Worm (Caenorhabditis elegans) whole organism, mixed stage, embryonic: ENCODE results near the gene daf-7.

ENCODE experiments used
- blmp-1 ChIP-seq: fragments of 150-350 bp; optimal IDR thresholded peaks from 2 replicates; lab custom pipeline; 2014; ENCODE audit warnings: missing biosample characterization, missing genetic modification characterization
- ceh-39 ChIP-seq: fragments of 150-350 bp; optimal IDR thresholded peaks from 2 replicates; lab custom pipeline; 2014; ENCODE audit warnings: missing biosample characterization, missing genetic modification characterization
- ceh-43 ChIP-seq: fragments of 200-800 bp; sonication (Bioruptor generic); optimal IDR thresholded peaks from 2 replicates; lab custom pipeline; 2018; ENCODE audit warnings: mild to moderate bottlenecking, missing genetic modification characterization, moderate library complexity, missing compliant biosample characterization
- ceh-83 ChIP-seq: fragments of 200-800 bp; sonication (Bioruptor generic); optimal IDR thresholded peaks from 2 replicates; lab custom pipeline; 2018; ENCODE audit warnings: mild to moderate bottlenecking, missing genetic modification characterization, missing compliant biosample characterization
- ces-1 ChIP-seq: fragments of 150-350 bp; optimal IDR thresholded peaks from 2 replicates; lab custom pipeline; 2014; ENCODE audit warnings: missing biosample characterization, missing genetic modification reagents, missing genetic modification characterization
- cnd-1 ChIP-seq: fragments of 200-800 bp; sonication (Bioruptor generic); optimal IDR thresholded peaks from 2 replicates; lab custom pipeline; 2018; ENCODE audit warnings: mild to moderate bottlenecking, missing genetic modification characterization, missing compliant biosample characterization
- elt-1 ChIP-seq: sonication (generic microtip); optimal IDR thresholded peaks from 2 replicates; lab custom pipeline; 2017; ENCODE audit warnings: missing genetic modification characterization, mild to moderate bottlenecking, missing compliant biosample characterization, antibody characterized with exemption, moderate library complexity, borderline replicate concordance; ENCODE audit not compliant: insufficient read depth
- elt-3 ChIP-seq: fragments of 150-350 bp; optimal IDR thresholded peaks from 2 replicates; lab custom pipeline; 2014; ENCODE audit warnings: missing biosample characterization, missing genetic modification characterization
- flh-1 ChIP-seq: fragments of 200-800 bp; sonication (Bioruptor generic); optimal IDR thresholded peaks from 2 replicates; lab custom pipeline; 2018; ENCODE audit warnings: mild to moderate bottlenecking, missing genetic modification characterization, moderate library complexity, missing compliant biosample characterization
- hlh-1 ChIP-seq: fragments of 150-350 bp; optimal IDR thresholded peaks from 2 replicates; lab custom pipeline; 2014; ENCODE audit warnings: missing biosample characterization, missing genetic modification reagents, missing genetic modification characterization
- lin-13 ChIP-seq: fragments of 150-350 bp; optimal IDR thresholded peaks from 2 replicates; lab custom pipeline; 2014; ENCODE audit warnings: missing biosample characterization, missing genetic modification characterization
- lin-32 ChIP-seq: fragments of 200-800 bp; sonication (Bioruptor generic); optimal IDR thresholded peaks from 2 replicates; lab custom pipeline; 2018; ENCODE audit warnings: mild to moderate bottlenecking, missing genetic modification characterization, missing compliant biosample characterization
- lsy-2 ChIP-seq: fragments of 150-350 bp; optimal IDR thresholded peaks from 2 replicates; lab custom pipeline; 2014; ENCODE audit warnings: missing biosample characterization, missing genetic modification characterization
- mab-5 ChIP-seq: fragments of 150-350 bp; optimal IDR thresholded peaks from 2 replicates; lab custom pipeline; 2014; ENCODE audit warnings: missing biosample characterization, missing genetic modification characterization
- mep-1 ChIP-seq: fragments of 150-350 bp; optimal IDR thresholded peaks from 2 replicates; lab custom pipeline; 2017; ENCODE audit warnings: missing biosample characterization, missing genetic modification reagents, missing genetic modification characterization, inconsistent platforms
- mls-2 ChIP-seq: sonication (generic microtip); optimal IDR thresholded peaks from 2 replicates; lab custom pipeline; 2016; ENCODE audit warnings: mild to moderate bottlenecking, missing genetic modification characterization, moderate library complexity, missing compliant biosample characterization
- nhr-2 ChIP-seq: fragments of 150-350 bp; optimal IDR thresholded peaks from 2 replicates; lab custom pipeline; 2014; ENCODE audit warnings: missing biosample characterization, missing genetic modification characterization
- nhr-237 ChIP-seq: fragments of 150-350 bp; optimal IDR thresholded peaks from 2 replicates; lab custom pipeline; 2014; ENCODE audit warnings: missing biosample characterization, missing genetic modification characterization
- nhr-28 ChIP-seq: fragments of 150-350 bp; optimal IDR thresholded peaks from 2 replicates; lab custom pipeline; 2014; ENCODE audit warnings: missing biosample characterization, missing genetic modification characterization
- pha-4 ChIP-seq: fragments of 150-350 bp; optimal IDR thresholded peaks from 2 replicates; lab custom pipeline; 2018; ENCODE audit warnings: missing biosample characterization, missing genetic modification reagents, missing genetic modification characterization
- sem-2 ChIP-seq: fragments of 200-800 bp; sonication (Bioruptor generic); optimal IDR thresholded peaks from 2 replicates; lab custom pipeline; 2018; ENCODE audit warnings: mild to moderate bottlenecking, missing genetic modification characterization, missing compliant biosample characterization
- snpc-4 ChIP-seq: fragments of 150-350 bp; optimal IDR thresholded peaks from 2 replicates; lab custom pipeline; 2014; ENCODE audit warnings: missing biosample characterization, missing genetic modification characterization
- sptf-1 ChIP-seq: sonication (generic microtip); optimal IDR thresholded peaks from 2 replicates; lab custom pipeline; 2017; ENCODE audit warnings: mild to moderate bottlenecking, missing genetic modification characterization, moderate library complexity, missing compliant biosample characterization
- tbx-8 ChIP-seq: fragments of 200-800 bp; sonication (Bioruptor generic); optimal IDR thresholded peaks from 2 replicates; lab custom pipeline; 2018; ENCODE audit warnings: mild to moderate bottlenecking, missing genetic modification characterization, moderate library complexity, missing compliant biosample characterization
- unc-120 ChIP-seq: sonication (generic microtip); optimal IDR thresholded peaks from 2 replicates; lab custom pipeline; 2017; ENCODE audit warnings: missing genetic modification characterization, missing compliant biosample characterization; ENCODE audit not compliant: poor library complexity, severe bottlenecking
- unc-62 ChIP-seq: fragments of 150-350 bp; optimal IDR thresholded peaks from 2 replicates; lab custom pipeline; 2014; ENCODE audit warnings: missing biosample characterization, missing genetic modification reagents, missing genetic modification characterization
- ztf-11 ChIP-seq: fragments of 150-350 bp; optimal IDR thresholded peaks from 2 replicates; lab custom pipeline; 2014; ENCODE audit warnings: missing biosample characterization, missing genetic modification characterization

The daf-7 gene

ce11 chrIII:772675-773074 lies 39.0 kb upstream of the daf-7 start:
- TF ChIP-seq hlh-1 (tag; lab: Kevin White, UChicago) (peak; percentile 26), ceh-39 (tag; lab: Kevin White, UChicago) (no peak), cnd-1 (tag; lab: Kevin White, UChicago) (no peak)

- TF ChIP-seq unc-62 (GFP tag; lab: Kevin White, UChicago), result no peak
Observed at ce11 chrIII:773114-773513, 38.5 kb upstream of the daf-7 start, which contains the start of gene cyn-6. Gene cyn-6, plus strand, starts transcription at chrIII:773414.

- TF ChIP-seq elt-3 (tag; lab: Kevin White, UChicago) (no peak), nhr-28 (tag; lab: Kevin White, UChicago) (no peak), elt-1 (tag; lab: Kevin White, UChicago) (no peak), ztf-11 (tag; lab: Kevin White, UChicago) (no peak), hlh-1 (tag; lab: Kevin White, UChicago) (no peak), tbx-8 (no peak), lin-13 (tag; lab: Kevin White, UChicago) (no peak), mab-5 (no peak), sem-2 (GFP tag; lab: Kevin White, UChicago) (no peak), mls-2 (tag; lab: Kevin White, UChicago) (no peak)
- TF ChIP-seq, all 35 proteins: peak for 0
Observed at ce11 chrIII:775443-775842, 36.2 kb upstream of the daf-7 start.

- TF ChIP-seq blmp-1 (tag; lab: Kevin White, UChicago), result no peak
- no peak for TF ChIP-seq tbx-8
- no peak for TF ChIP-seq ces-1 (GFP tag; lab: Kevin White, UChicago)
- TF ChIP-seq cnd-1 (tag; lab: Kevin White, UChicago), result no peak
Observed at ce11 chrIII:778771-779170, 32.9 kb upstream of the daf-7 start, which contains the start of gene alh-11. Gene alh-11, minus strand, starts transcription at chrIII:778871.

ce11 chrIII:782503-782902 lies 29.1 kb upstream of the daf-7 start:
- no peak for TF ChIP-seq lsy-2 (tag; lab: Kevin White, UChicago)
- TF ChIP-seq ztf-11 (tag; lab: Kevin White, UChicago), result no peak
- TF ChIP-seq ceh-43 (GFP tag; lab: Kevin White, UChicago), result no peak
- no peak for TF ChIP-seq tbx-8
- no peak for TF ChIP-seq sptf-1 (tag; lab: Kevin White, UChicago)
- no peak for TF ChIP-seq flh-1 (GFP tag; lab: Kevin White, UChicago)
- TF ChIP-seq nhr-2 (tag; lab: Kevin White, UChicago), result no peak
- no peak for TF ChIP-seq ceh-83 (GFP tag; lab: Kevin White, UChicago)
- TF ChIP-seq nhr-237, result no peak
- no peak for TF ChIP-seq hlh-1 (tag; lab: Kevin White, UChicago)
- TF ChIP-seq blmp-1 (tag; lab: Kevin White, UChicago), result no peak
- no peak for TF ChIP-seq mep-1
- TF ChIP-seq, all 35 proteins: peak for 0

ce11 chrIII:783254-783753 lies 28.3 kb upstream of the daf-7 start, which contains the start of the genes dagl-2 and ppm-1.G:
Gene dagl-2, minus strand, starts transcription at chrIII:783305.
Gene ppm-1.G, plus strand, starts transcription at chrIII:783703.
- TF ChIP-seq pha-4 (tag; lab: Kevin White, UChicago) (peak; percentile 11), hlh-1 (tag; lab: Kevin White, UChicago) (no peak), ces-1 (GFP tag; lab: Kevin White, UChicago) (peak; percentile 88), mab-5 (no peak), nhr-237 (peak; percentile 67), mls-2 (tag; lab: Kevin White, UChicago) (peak; percentile 13), lsy-2 (tag; lab: Kevin White, UChicago) (peak; percentile 76), elt-3 (tag; lab: Kevin White, UChicago) (no peak), mep-1 (peak; percentile 59), ceh-39 (tag; lab: Kevin White, UChicago) (peak; percentile 24), lin-13 (tag; lab: Kevin White, UChicago) (peak; percentile 12)

ce11 chrIII:789604-790003 lies 22.0 kb upstream of the daf-7 start:
- no peak for TF ChIP-seq ceh-83 (GFP tag; lab: Kevin White, UChicago)
- TF ChIP-seq, all 35 proteins: peak for 0

ce11 chrIII:790591-790990 lies 21.1 kb upstream of the daf-7 start:
- TF ChIP-seq snpc-4 (no peak), ztf-11 (tag; lab: Kevin White, UChicago) (no peak), lin-32 (GFP tag; lab: Kevin White, UChicago) (no peak), unc-120 (tag; lab: Kevin White, UChicago) (no peak), lin-13 (tag; lab: Kevin White, UChicago) (no peak), tbx-8 (no peak)
